Fruit fly (Drosophila melanogaster) whole organism: ENCODE results near the gene CG42449.

Experiments
- CG8478 ChIP-seq: fragments of >200 bp; optimal IDR thresholded peaks from 2 replicates; lab custom pipeline; 2018; ENCODE audit warnings: inconsistent platforms
- Dll ChIP-seq: fragments of >200 bp; optimal IDR thresholded peaks from 2 replicates; lab custom pipeline; 2017
- EcR ChIP-seq, 2 experiments: fragments of >200 bp; optimal IDR thresholded peaks; 2 replicates each; lab custom pipeline; 2017; ENCODE audit warnings: missing biosample characterization in 2 of 2, missing genetic modification characterization in 2 of 2, missing genetic modification reagents in 2 of 2
- pan ChIP-seq: fragments of >200 bp; optimal IDR thresholded peaks from 2 replicates; lab custom pipeline; 2017
- psq ChIP-seq: fragments of >200 bp; optimal IDR thresholded peaks from 2 replicates; lab custom pipeline; 2017
- usp ChIP-seq: fragments of >200 bp; optimal IDR thresholded peaks from 2 replicates; lab custom pipeline; 2017; ENCODE audit warnings: missing biosample characterization, missing genetic modification characterization, mixed read lengths

DNA sequence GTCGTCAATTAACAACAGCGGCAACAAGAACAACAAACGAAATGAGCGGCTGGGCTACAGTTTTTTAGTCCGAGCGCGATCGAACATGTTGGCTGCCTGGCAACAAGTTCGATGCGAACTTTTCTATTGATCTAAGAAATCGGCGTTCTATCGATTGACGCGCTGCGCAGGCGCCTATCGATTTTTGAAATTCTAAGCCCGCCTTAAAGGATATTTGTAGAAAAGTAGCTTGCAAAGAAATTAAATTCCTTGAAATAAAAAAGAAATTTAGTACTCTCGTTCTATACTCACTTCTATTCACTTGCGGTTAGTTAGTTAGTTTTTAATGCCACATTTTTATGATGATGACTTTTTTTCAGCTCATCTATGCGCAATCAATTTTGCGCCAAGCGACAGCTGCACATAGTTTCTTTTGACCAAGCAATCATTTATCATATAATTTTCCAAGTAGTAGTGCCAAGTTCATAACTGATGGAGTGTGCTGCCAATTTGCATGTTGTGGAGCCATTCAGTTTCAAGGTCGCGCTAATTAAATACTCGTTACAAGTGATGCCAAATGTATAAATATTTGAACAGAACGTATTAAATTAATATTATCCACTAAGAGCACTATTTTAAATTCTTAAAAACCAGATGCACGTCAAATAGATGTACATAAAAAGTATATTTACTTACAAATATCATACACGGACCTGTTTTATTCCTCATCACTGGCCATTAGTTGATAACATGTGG, 2.9 kb upstream of the CG42449 start, which contains the start of the genes Tre1 and Gr5a:
- no peak for TF ChIP-seq CG8478 (lab: Kevin White, UChicago)
- TF ChIP-seq psq = no peak
- TF ChIP-seq usp (GFP tag; lab: Kevin White, UChicago) = no peak
- TF ChIP-seq Dll = no peak
- TF ChIP-seq EcR (GFP tag; optimal IDR thresholded peaks at IDR 0.05; lab: Kevin White, UChicago) = no peak
- no peak for TF ChIP-seq pan (lab: Kevin White, UChicago)
